Worm (Caenorhabditis elegans) whole organism, L3 larva: Measurements from ENCODE around the gene R05F9.9.

ENCODE experiments used
- R02D3.7 ChIP-seq: fragments of 150-350 bp; optimal IDR thresholded peaks from 2 replicates; lab custom pipeline; 2014; ENCODE audit warnings: missing biosample characterization, missing genetic modification characterization
- ZK546.5 ChIP-seq: sonication (generic microtip); optimal IDR thresholded peaks from 2 replicates; lab custom pipeline; 2017; ENCODE audit warnings: missing biosample characterization, missing genetic modification characterization
- aly-2 ChIP-seq: fragments of 150-350 bp; optimal IDR thresholded peaks from 2 replicates; lab custom pipeline; 2014; ENCODE audit warnings: missing biosample characterization, missing genetic modification characterization
- ama-1 ChIP-seq: fragments of 150-350 bp; optimal IDR thresholded peaks from 2 replicates; lab custom pipeline; 2018
- ceh-16 ChIP-seq: sonication (generic microtip); optimal IDR thresholded peaks from 2 replicates; lab custom pipeline; 2017; ENCODE audit warnings: missing biosample characterization, missing genetic modification characterization
- ceh-28 ChIP-seq: fragments of 150-350 bp; optimal IDR thresholded peaks from 2 replicates; lab custom pipeline; 2014; ENCODE audit warnings: missing biosample characterization, missing genetic modification reagents, missing genetic modification characterization
- ceh-82 ChIP-seq: fragments of 150-350 bp; optimal IDR thresholded peaks from 2 replicates; lab custom pipeline; 2014; ENCODE audit warnings: missing biosample characterization, missing genetic modification characterization
- ceh-9 ChIP-seq: sonication (generic microtip); optimal IDR thresholded peaks from 2 replicates; lab custom pipeline; 2018; ENCODE audit warnings: missing biosample characterization, missing genetic modification characterization
- daf-12 ChIP-seq: fragments of 150-350 bp; optimal IDR thresholded peaks from 2 replicates; lab custom pipeline; 2014; ENCODE audit warnings: missing biosample characterization, missing genetic modification reagents, missing genetic modification characterization
- egl-27 ChIP-seq: sonication (generic microtip); optimal IDR thresholded peaks from 4 replicates; lab custom pipeline; 2017; ENCODE audit warnings: missing biosample characterization, missing genetic modification reagents, missing genetic modification characterization
- egl-5 ChIP-seq: fragments of 150-350 bp; optimal IDR thresholded peaks from 2 replicates; lab custom pipeline; 2017; ENCODE audit warnings: missing biosample characterization, missing genetic modification reagents, missing genetic modification characterization, inconsistent platforms
- elt-1 ChIP-seq: fragments of 150-350 bp; optimal IDR thresholded peaks from 2 replicates; lab custom pipeline; 2014; ENCODE audit warnings: missing biosample characterization, missing genetic modification characterization
- elt-2 ChIP-seq: sonication (generic microtip); optimal IDR thresholded peaks from 2 replicates; lab custom pipeline; 2016; ENCODE audit warnings: missing genetic modification reagents, mild to moderate bottlenecking, missing genetic modification characterization, missing compliant biosample characterization
- elt-3 ChIP-seq, 3 experiments: fragments of 150-350 bp in 1 of 3; sonication (generic microtip) in 2 of 3; optimal IDR thresholded peaks; 2 replicates in 2 of 3; 4 replicates in 1 of 3; lab custom pipeline; 2014 to 2017; ENCODE audit warnings: missing biosample characterization in 3 of 3, missing genetic modification characterization in 3 of 3
- eor-1 ChIP-seq, 2 experiments: fragments of 150-350 bp; optimal IDR thresholded peaks; 2 replicates each; lab custom pipeline; 2014 to 2018; ENCODE audit warnings: missing biosample characterization in 2 of 2, missing genetic modification characterization in 2 of 2
- fkh-10 ChIP-seq: sonication (generic microtip); optimal IDR thresholded peaks from 2 replicates; lab custom pipeline; 2017; ENCODE audit warnings: missing biosample characterization, missing genetic modification reagents, missing genetic modification characterization
- fkh-2 ChIP-seq: fragments of 150-350 bp; optimal IDR thresholded peaks from 2 replicates; lab custom pipeline; 2014; ENCODE audit warnings: missing biosample characterization, missing genetic modification reagents, missing genetic modification characterization
- fos-1 ChIP-seq: fragments of 150-350 bp; optimal IDR thresholded peaks from 2 replicates; lab custom pipeline; 2014; ENCODE audit warnings: missing biosample characterization, missing genetic modification characterization
- hmg-11 ChIP-seq: sonication (generic microtip); optimal IDR thresholded peaks from 2 replicates; lab custom pipeline; 2016; ENCODE audit warnings: missing genetic modification characterization, missing compliant biosample characterization
- jun-1 ChIP-seq: fragments of 150-350 bp; optimal IDR thresholded peaks from 2 replicates; lab custom pipeline; 2014; ENCODE audit warnings: missing biosample characterization, missing genetic modification reagents, missing genetic modification characterization
- lin-15B ChIP-seq: fragments of 150-350 bp; optimal IDR thresholded peaks from 2 replicates; lab custom pipeline; 2014; ENCODE audit warnings: missing biosample characterization, missing genetic modification characterization
- lin-39 ChIP-seq: fragments of 150-350 bp; optimal IDR thresholded peaks from 2 replicates; lab custom pipeline; 2018; ENCODE audit warnings: missing biosample characterization, missing genetic modification reagents, missing genetic modification characterization
- lsy-12 ChIP-seq: sonication (generic microtip); optimal IDR thresholded peaks from 2 replicates; lab custom pipeline; 2016; ENCODE audit warnings: mild to moderate bottlenecking, missing genetic modification characterization, missing compliant biosample characterization
- mdl-1 ChIP-seq: fragments of 150-350 bp; optimal IDR thresholded peaks from 2 replicates; lab custom pipeline; 2014; ENCODE audit warnings: missing biosample characterization, missing genetic modification characterization
- mml-1 ChIP-seq: fragments of 150-350 bp; sonication (generic microtip); optimal IDR thresholded peaks from 3 replicates; lab custom pipeline; 2014; ENCODE audit warnings: missing biosample characterization, missing genetic modification characterization
- nfya-1 ChIP-seq: sonication (generic microtip); optimal IDR thresholded peaks from 2 replicates; lab custom pipeline; 2017; ENCODE audit warnings: missing genetic modification characterization, mild to moderate bottlenecking, missing compliant biosample characterization, antibody characterized with exemption, moderate library complexity; ENCODE audit not compliant: insufficient read depth
- nhr-11 ChIP-seq: fragments of 150-350 bp; optimal IDR thresholded peaks from 2 replicates; lab custom pipeline; 2014; ENCODE audit warnings: missing biosample characterization, missing genetic modification characterization
- nhr-12 ChIP-seq: fragments of 150-350 bp; optimal IDR thresholded peaks from 2 replicates; lab custom pipeline; 2014; ENCODE audit warnings: missing biosample characterization, missing genetic modification characterization
- nhr-23 ChIP-seq: fragments of 150-350 bp; optimal IDR thresholded peaks from 2 replicates; lab custom pipeline; 2014; ENCODE audit warnings: missing biosample characterization, missing genetic modification reagents, missing genetic modification characterization
- nhr-237 ChIP-seq: fragments of 150-350 bp; optimal IDR thresholded peaks from 2 replicates; lab custom pipeline; 2014; ENCODE audit warnings: missing biosample characterization, missing genetic modification characterization
- nhr-25 ChIP-seq: sonication (generic microtip); optimal IDR thresholded peaks from 2 replicates; lab custom pipeline; 2017; ENCODE audit warnings: missing biosample characterization, missing genetic modification characterization
- nhr-43 ChIP-seq: sonication (generic microtip); optimal IDR thresholded peaks from 2 replicates; lab custom pipeline; 2016; ENCODE audit warnings: mild to moderate bottlenecking, missing genetic modification characterization, missing compliant biosample characterization; ENCODE audit not compliant: poor library complexity, severe bottlenecking
- nhr-67 ChIP-seq: fragments of 150-350 bp; optimal IDR thresholded peaks from 2 replicates; lab custom pipeline; 2014; ENCODE audit warnings: missing biosample characterization, missing genetic modification characterization
- nhr-77 ChIP-seq: fragments of 150-350 bp; optimal IDR thresholded peaks from 2 replicates; lab custom pipeline; 2014; ENCODE audit warnings: missing biosample characterization, missing genetic modification characterization
- pha-4 ChIP-seq: fragments of 150-350 bp; optimal IDR thresholded peaks from 2 replicates; lab custom pipeline; 2014; ENCODE audit warnings: missing biosample characterization, missing genetic modification reagents, missing genetic modification characterization
- pqm-1 ChIP-seq: fragments of 150-350 bp; optimal IDR thresholded peaks from 2 replicates; lab custom pipeline; 2017; ENCODE audit warnings: missing biosample characterization, missing genetic modification characterization, inconsistent platforms
- sea-2 ChIP-seq: fragments of 150-350 bp; sonication (generic microtip); optimal IDR thresholded peaks from 4 replicates; lab custom pipeline; 2014; ENCODE audit warnings: missing biosample characterization, missing genetic modification reagents, missing genetic modification characterization
- skn-1 ChIP-seq: fragments of 150-350 bp; optimal IDR thresholded peaks from 2 replicates; lab custom pipeline; 2014; ENCODE audit warnings: missing biosample characterization, missing genetic modification characterization
- snpc-4 ChIP-seq: fragments of 150-350 bp; optimal IDR thresholded peaks from 2 replicates; lab custom pipeline; 2014; ENCODE audit warnings: missing biosample characterization, missing genetic modification characterization
- tbx-2 ChIP-seq: sonication (generic microtip); optimal IDR thresholded peaks from 2 replicates; lab custom pipeline; 2016; ENCODE audit warnings: mild to moderate bottlenecking, missing genetic modification characterization, missing compliant biosample characterization
- unc-39 ChIP-seq: sonication (generic microtip); optimal IDR thresholded peaks from 4 replicates; lab custom pipeline; 2017; ENCODE audit warnings: missing biosample characterization, missing genetic modification characterization
- unc-62 ChIP-seq: fragments of 150-350 bp; sonication (generic microtip); optimal IDR thresholded peaks from 4 replicates; lab custom pipeline; 2014; ENCODE audit warnings: missing biosample characterization, missing genetic modification reagents, missing genetic modification characterization
- zag-1 ChIP-seq: fragments of 150-350 bp; optimal IDR thresholded peaks from 2 replicates; lab custom pipeline; 2014; ENCODE audit warnings: missing biosample characterization, missing genetic modification characterization
- ztf-11 ChIP-seq: fragments of 150-350 bp; optimal IDR thresholded peaks from 2 replicates; lab custom pipeline; 2014; ENCODE audit warnings: missing biosample characterization, missing genetic modification characterization
- ztf-4 ChIP-seq: fragments of 150-350 bp; optimal IDR thresholded peaks from 2 replicates; lab custom pipeline; 2014; ENCODE audit warnings: missing biosample characterization, missing genetic modification characterization

R05F9.9 gene

ce11 chrII:4851594-4852106 lies 50.2 kb downstream of the R05F9.9 start, which contains the start of gene dnj-9:
dnj-9 (plus strand) TSS chrII:4852056.
- TF ChIP-seq egl-27 (peak; percentile 0), ceh-82 (tag; lab: Kevin White, UChicago) (peak; percentile 31), nhr-25 (tag; lab: Kevin White, UChicago) (peak; percentile 93), mml-1 (tag; lab: Kevin White, UChicago) (no peak), pqm-1 (peak; percentile 39), snpc-4 (tag; lab: Kevin White, UChicago) (peak; percentile 92), nhr-43 (tag; lab: Kevin White, UChicago) (peak; percentile 95), hmg-11 (tag; lab: Kevin White, UChicago) (peak; percentile 75), ztf-4 (peak; percentile 63), elt-3 (tag; optimal IDR thresholded peaks at IDR 0.05; lab: Kevin White, UChicago) (no peak), fkh-10 (GFP tag; lab: Kevin White, UChicago) (peak; percentile 77), aly-2 (tag; lab: Kevin White, UChicago) (no peak), nfya-1 (tag; lab: Kevin White, UChicago) (peak; percentile 93), ztf-11 (tag; lab: Kevin White, UChicago) (no peak), unc-39 (tag; lab: Kevin White, UChicago) (no peak), ama-1 (lab: Kevin White, UChicago) (peak; percentile 75), lsy-12 (tag; lab: Kevin White, UChicago) (peak; percentile 93), eor-1 (tag; optimal IDR thresholded peaks at IDR 0.05; lab: Kevin White, UChicago) (peak in 1 of 2 experiments; percentile 1), nhr-11 (tag; lab: Kevin White, UChicago) (peak; percentile 58), R02D3.7 (tag; lab: Kevin White, UChicago) (peak; percentile 86), daf-12 (peak; percentile 17), egl-5 (tag; lab: Kevin White, UChicago) (peak; percentile 84), skn-1 (tag; lab: Kevin White, UChicago) (peak; percentile 88), nhr-12 (tag; lab: Kevin White, UChicago) (no peak), fkh-2 (tag; lab: Kevin White, UChicago) (no peak), sea-2 (no peak), mdl-1 (tag; lab: Kevin White, UChicago) (no peak), elt-1 (peak; percentile 74), fos-1 (tag; lab: Kevin White, UChicago) (peak; percentile 29), unc-62 (GFP tag; lab: Kevin White, UChicago) (peak; percentile 40), zag-1 (tag; lab: Kevin White, UChicago) (peak; percentile 40), jun-1 (tag; lab: Kevin White, UChicago) (peak; percentile 94), nhr-77 (tag; lab: Kevin White, UChicago) (peak; percentile 29), elt-2 (peak; percentile 91), ceh-28 (tag; lab: Kevin White, UChicago) (peak; percentile 84), pha-4 (tag; lab: Kevin White, UChicago) (peak; percentile 97), nhr-237 (tag; lab: Kevin White, UChicago) (no peak), lin-39 (tag; lab: Kevin White, UChicago) (peak; percentile 49), ceh-16 (tag; lab: Kevin White, UChicago) (no peak), tbx-2 (tag; lab: Kevin White, UChicago) (peak; percentile 94), nhr-23 (tag; lab: Kevin White, UChicago) (peak; percentile 99), ceh-9 (tag; lab: Kevin White, UChicago) (no peak), ZK546.5 (peak; percentile 48), nhr-67 (tag; lab: Kevin White, UChicago) (no peak), lin-15B (tag; lab: Kevin White, UChicago) (peak; percentile 91)
